Fruit fly (Drosophila melanogaster): ENCODE data around the gene CG10097.

Gene CG10097

dm6 chr3R:12369135-12369792, 26.5 kb downstream of the CG10097 start, which contains the start of gene GstD1:
Gene GstD1 (minus strand): TSS chr3R:12369268.
- TF ChIP-seq Ets21C (GFP tag; optimal IDR thresholded peaks at IDR 0.05), result peak; percentile 39
- TF ChIP-seq CG9139 (GFP tag; optimal IDR thresholded peaks at IDR 0.05), result peak; percentile 36
- peak; percentile 79 for TF ChIP-seq svp (GFP tag)
- TF ChIP-seq CG10669 (GFP tag; optimal IDR thresholded peaks at IDR 0.05), result peak; percentile 40
- no peak for TF ChIP-seq Blimp-1 (GFP tag; optimal IDR thresholded peaks at IDR 0.05)
- peak; percentile 59 for TF ChIP-seq OdsH (GFP tag; optimal IDR thresholded peaks at IDR 0.05)
- peak in 1 of 2 experiments; percentile 81 for TF ChIP-seq salr (GFP tag; optimal IDR thresholded peaks at IDR 0.05)
- TF ChIP-seq eg (GFP tag; IDR thresholded peaks at IDR 0.05), result peak; percentile 75
- TF ChIP-seq CG15336 (GFP tag; IDR thresholded peaks at IDR 0.05), result peak; percentile 76
- TF ChIP-seq Sox15 (GFP tag; optimal IDR thresholded peaks at IDR 0.05), result peak; percentile 10
- peak; percentile 43 for TF ChIP-seq CG34406 (GFP tag; optimal IDR thresholded peaks at IDR 0.05)
- TF ChIP-seq CG16779 (tag; optimal IDR thresholded peaks at IDR 0.05), result peak; percentile 36
- TF ChIP-seq pdm3 (GFP tag; optimal IDR thresholded peaks at IDR 0.05), result peak; percentile 43
- peak; percentile 50 for TF ChIP-seq Met (GFP tag; optimal IDR thresholded peaks at IDR 0.05)
- peak; percentile 89 for TF ChIP-seq Eip78C (GFP tag)
- no peak for TF ChIP-seq fd85E (GFP tag; optimal IDR thresholded peaks at IDR 0.05)
- peak; percentile 83 for TF ChIP-seq Lpt (GFP tag; optimal IDR thresholded peaks at IDR 0.05)
- no peak for TF ChIP-seq Eip93F (GFP tag; optimal IDR thresholded peaks at IDR 0.05)
- 0 out of 2 replicates have a peak, but pooled peaks have one; percentile 52 for TF ChIP-seq Gug (GFP tag; IDR thresholded peaks at IDR 0.05)
- TF ChIP-seq Hr38 (GFP tag; optimal IDR thresholded peaks at IDR 0.05), result no peak
- peak; percentile 67 for TF ChIP-seq Sox14 (GFP tag; optimal IDR thresholded peaks at IDR 0.05)
- TF ChIP-seq achi (GFP tag; optimal IDR thresholded peaks at IDR 0.05), result peak; percentile 74
- TF ChIP-seq acj6 (GFP tag; optimal IDR thresholded peaks at IDR 0.05), result peak; percentile 43
- TF ChIP-seq Ets96B (tag; optimal IDR thresholded peaks at IDR 0.05), result peak; percentile 51
- peak; percentile 63 for TF ChIP-seq net (GFP tag; optimal IDR thresholded peaks at IDR 0.05)
- peak; percentile 1 for TF ChIP-seq CG7368 (GFP tag; optimal IDR thresholded peaks at IDR 0.05)
- peak; percentile 61 for TF ChIP-seq CG10631 (GFP tag; optimal IDR thresholded peaks at IDR 0.05)
- TF ChIP-seq esn (GFP tag; optimal IDR thresholded peaks at IDR 0.05), result peak; percentile 60
- peak; percentile 51 for TF ChIP-seq CG6808 (GFP tag; optimal IDR thresholded peaks at IDR 0.05)
- TF ChIP-seq Eip75B (GFP tag; optimal IDR thresholded peaks at IDR 0.05), result peak; percentile 35
- peak; percentile 3 to 53 for TF ChIP-seq ss (GFP tag; optimal IDR thresholded peaks at IDR 0.05)
- TF ChIP-seq CG6792 (GFP tag; optimal IDR thresholded peaks at IDR 0.05), result peak; percentile 21
- TF ChIP-seq CG31627 (GFP tag; optimal IDR thresholded peaks at IDR 0.05), result peak; percentile 47
- peak; percentile 49 for TF ChIP-seq vri (GFP tag; optimal IDR thresholded peaks at IDR 0.05)
- TF ChIP-seq Hr39 (GFP tag; optimal IDR thresholded peaks at IDR 0.05), result peak; percentile 61
- peak; percentile 59 for TF ChIP-seq CG11294 (GFP tag; IDR thresholded peaks at IDR 0.05)
- TF ChIP-seq CG11902 (GFP tag; optimal IDR thresholded peaks at IDR 0.05), result no peak
- TF ChIP-seq CG3032 (tag; optimal IDR thresholded peaks at IDR 0.05), result peak; percentile 45
- TF ChIP-seq spab (GFP tag; optimal IDR thresholded peaks at IDR 0.05), result peak; percentile 25
- no peak for TF ChIP-seq CG8319 (GFP tag; optimal IDR thresholded peaks at IDR 0.05)
- TF ChIP-seq Hr4 (GFP tag; optimal IDR thresholded peaks at IDR 0.05), result peak; percentile 83
- TF ChIP-seq CG4318 (GFP tag; optimal IDR thresholded peaks at IDR 0.05), result peak; percentile 76
- peak; percentile 47 for TF ChIP-seq dac (GFP tag; optimal IDR thresholded peaks at IDR 0.05)
- TF ChIP-seq dsx (GFP tag; optimal IDR thresholded peaks at IDR 0.05; ENCODE audit: poor library complexity, severe bottlenecking), result peak; percentile 20
- peak; percentile 72 for TF ChIP-seq CG8119 (GFP tag; IDR thresholded peaks at IDR 0.05)
- no peak for TF ChIP-seq CG8632 (GFP tag; optimal IDR thresholded peaks at IDR 0.05)
- peak; percentile 62 for TF ChIP-seq fkh (GFP tag; optimal IDR thresholded peaks at IDR 0.05)
- TF ChIP-seq topi (GFP tag; optimal IDR thresholded peaks at IDR 0.05), result peak; percentile 48
- TF ChIP-seq Smox (GFP tag; optimal IDR thresholded peaks at IDR 0.05), result peak; percentile 36
- TF ChIP-seq Sox102F (GFP tag; optimal IDR thresholded peaks at IDR 0.05), result peak; percentile 2
- peak; percentile 60 for TF ChIP-seq cyc (GFP tag; optimal IDR thresholded peaks at IDR 0.05)
